Fruit fly (Drosophila melanogaster): Measurements from ENCODE around the gene RabX4.

DNA sequence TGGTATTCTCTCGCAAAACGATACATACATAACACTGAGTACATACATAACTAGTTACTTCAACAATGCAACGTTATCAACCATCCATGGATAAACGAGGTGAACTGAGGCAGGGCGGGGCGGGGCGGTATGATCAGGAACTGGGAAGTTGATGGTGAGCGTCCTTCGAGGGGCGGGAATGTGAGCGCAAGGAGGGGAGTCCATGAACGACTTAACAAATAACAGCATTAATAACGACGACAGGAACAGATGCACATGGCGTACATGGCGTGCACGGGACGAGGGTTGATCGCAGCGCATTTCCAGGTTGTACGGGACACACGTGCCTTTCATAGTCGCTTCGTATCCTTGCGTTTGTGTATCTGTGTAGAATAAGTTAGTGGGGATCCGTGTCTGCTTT is 39.7 kb upstream of the RabX4 start:
- TF ChIP-seq CG6854 (GFP tag; optimal IDR thresholded peaks at IDR 0.05) (no peak), CG31627 (GFP tag; optimal IDR thresholded peaks at IDR 0.05) (no peak), Hr39 (GFP tag; optimal IDR thresholded peaks at IDR 0.05) (no peak), fd59A (GFP tag; optimal IDR thresholded peaks at IDR 0.05) (no peak), OdsH (GFP tag; optimal IDR thresholded peaks at IDR 0.05) (no peak), CG32006 (GFP tag; optimal IDR thresholded peaks at IDR 0.05) (no peak), cyc (GFP tag; optimal IDR thresholded peaks at IDR 0.05) (no peak), Gug (GFP tag; IDR thresholded peaks at IDR 0.05) (no peak), net (GFP tag; optimal IDR thresholded peaks at IDR 0.05) (no peak), Sox14 (GFP tag; optimal IDR thresholded peaks at IDR 0.05) (no peak), CG8632 (GFP tag; optimal IDR thresholded peaks at IDR 0.05) (no peak), CG16779 (tag; optimal IDR thresholded peaks at IDR 0.05) (no peak), Eip78C (GFP tag) (no peak)

Data from whole organism, prepupa.